Worm (Caenorhabditis elegans) whole organism, mixed stage, embryonic: ENCODE measurements around the gene btb-11.
"Not testable (repeated sequence)": the region's sequence is repeated elsewhere in the genome, so short reads cannot be mapped to it uniquely, and the experiment has no call there.

Experiments used
- M03D4.4 ChIP-seq: sonication (generic microtip); optimal IDR thresholded peaks from 2 replicates; lab custom pipeline; 2017; ENCODE audit warnings: mild to moderate bottlenecking, missing genetic modification characterization, missing compliant biosample characterization
- bed-3 ChIP-seq: fragments of 200-800 bp; sonication (Bioruptor generic); optimal IDR thresholded peaks from 3 replicates; lab custom pipeline; 2018; ENCODE audit warnings: mild to moderate bottlenecking, missing genetic modification characterization, moderate library complexity, missing compliant biosample characterization
- blmp-1 ChIP-seq: fragments of 150-350 bp; optimal IDR thresholded peaks from 2 replicates; lab custom pipeline; 2014; ENCODE audit warnings: missing biosample characterization, missing genetic modification characterization
- ceh-39 ChIP-seq: fragments of 150-350 bp; optimal IDR thresholded peaks from 2 replicates; lab custom pipeline; 2014; ENCODE audit warnings: missing biosample characterization, missing genetic modification characterization
- ceh-83 ChIP-seq: fragments of 200-800 bp; sonication (Bioruptor generic); optimal IDR thresholded peaks from 2 replicates; lab custom pipeline; 2018; ENCODE audit warnings: mild to moderate bottlenecking, missing genetic modification characterization, missing compliant biosample characterization
- cnd-1 ChIP-seq: fragments of 200-800 bp; sonication (Bioruptor generic); optimal IDR thresholded peaks from 2 replicates; lab custom pipeline; 2018; ENCODE audit warnings: mild to moderate bottlenecking, missing genetic modification characterization, missing compliant biosample characterization
- elt-1 ChIP-seq: sonication (generic microtip); optimal IDR thresholded peaks from 2 replicates; lab custom pipeline; 2017; ENCODE audit warnings: missing genetic modification characterization, mild to moderate bottlenecking, missing compliant biosample characterization, antibody characterized with exemption, moderate library complexity, borderline replicate concordance; ENCODE audit not compliant: insufficient read depth
- elt-3 ChIP-seq: fragments of 150-350 bp; optimal IDR thresholded peaks from 2 replicates; lab custom pipeline; 2014; ENCODE audit warnings: missing biosample characterization, missing genetic modification characterization
- ham-2 ChIP-seq: fragments of 200-800 bp; sonication (Bioruptor generic); optimal IDR thresholded peaks from 2 replicates; lab custom pipeline; 2018; ENCODE audit warnings: mild to moderate bottlenecking, missing genetic modification characterization, missing compliant biosample characterization
- hlh-1 ChIP-seq: fragments of 150-350 bp; optimal IDR thresholded peaks from 2 replicates; lab custom pipeline; 2014; ENCODE audit warnings: missing biosample characterization, missing genetic modification reagents, missing genetic modification characterization
- lin-32 ChIP-seq: fragments of 200-800 bp; sonication (Bioruptor generic); optimal IDR thresholded peaks from 2 replicates; lab custom pipeline; 2018; ENCODE audit warnings: mild to moderate bottlenecking, missing genetic modification characterization, missing compliant biosample characterization
- lsy-2 ChIP-seq: fragments of 150-350 bp; optimal IDR thresholded peaks from 2 replicates; lab custom pipeline; 2014; ENCODE audit warnings: missing biosample characterization, missing genetic modification characterization
- mep-1 ChIP-seq: fragments of 150-350 bp; optimal IDR thresholded peaks from 2 replicates; lab custom pipeline; 2017; ENCODE audit warnings: missing biosample characterization, missing genetic modification reagents, missing genetic modification characterization, inconsistent platforms
- mls-2 ChIP-seq: sonication (generic microtip); optimal IDR thresholded peaks from 2 replicates; lab custom pipeline; 2016; ENCODE audit warnings: mild to moderate bottlenecking, missing genetic modification characterization, moderate library complexity, missing compliant biosample characterization
- nhr-12 ChIP-seq: fragments of 150-350 bp; optimal IDR thresholded peaks from 2 replicates; lab custom pipeline; 2014; ENCODE audit warnings: missing biosample characterization, missing genetic modification characterization
- nhr-237 ChIP-seq: fragments of 150-350 bp; optimal IDR thresholded peaks from 2 replicates; lab custom pipeline; 2014; ENCODE audit warnings: missing biosample characterization, missing genetic modification characterization
- nhr-28 ChIP-seq: fragments of 150-350 bp; optimal IDR thresholded peaks from 2 replicates; lab custom pipeline; 2014; ENCODE audit warnings: missing biosample characterization, missing genetic modification characterization
- nhr-76 ChIP-seq: sonication (generic microtip); optimal IDR thresholded peaks from 2 replicates; lab custom pipeline; 2017; ENCODE audit warnings: missing biosample characterization, missing genetic modification characterization
- pha-4 ChIP-seq: fragments of 150-350 bp; optimal IDR thresholded peaks from 2 replicates; lab custom pipeline; 2018; ENCODE audit warnings: missing biosample characterization, missing genetic modification reagents, missing genetic modification characterization
- snpc-4 ChIP-seq: fragments of 150-350 bp; optimal IDR thresholded peaks from 2 replicates; lab custom pipeline; 2014; ENCODE audit warnings: missing biosample characterization, missing genetic modification characterization
- sptf-1 ChIP-seq: sonication (generic microtip); optimal IDR thresholded peaks from 2 replicates; lab custom pipeline; 2017; ENCODE audit warnings: mild to moderate bottlenecking, missing genetic modification characterization, moderate library complexity, missing compliant biosample characterization
- tbx-8 ChIP-seq: fragments of 200-800 bp; sonication (Bioruptor generic); optimal IDR thresholded peaks from 2 replicates; lab custom pipeline; 2018; ENCODE audit warnings: mild to moderate bottlenecking, missing genetic modification characterization, moderate library complexity, missing compliant biosample characterization
- unc-62 ChIP-seq: fragments of 150-350 bp; optimal IDR thresholded peaks from 2 replicates; lab custom pipeline; 2014; ENCODE audit warnings: missing biosample characterization, missing genetic modification reagents, missing genetic modification characterization
- zip-8 ChIP-seq: fragments of 150-350 bp; optimal IDR thresholded peaks from 2 replicates; lab custom pipeline; 2014; ENCODE audit warnings: missing biosample characterization, missing genetic modification characterization
- ztf-11 ChIP-seq: fragments of 150-350 bp; optimal IDR thresholded peaks from 2 replicates; lab custom pipeline; 2014; ENCODE audit warnings: missing biosample characterization, missing genetic modification characterization

Gene btb-11

DNA sequence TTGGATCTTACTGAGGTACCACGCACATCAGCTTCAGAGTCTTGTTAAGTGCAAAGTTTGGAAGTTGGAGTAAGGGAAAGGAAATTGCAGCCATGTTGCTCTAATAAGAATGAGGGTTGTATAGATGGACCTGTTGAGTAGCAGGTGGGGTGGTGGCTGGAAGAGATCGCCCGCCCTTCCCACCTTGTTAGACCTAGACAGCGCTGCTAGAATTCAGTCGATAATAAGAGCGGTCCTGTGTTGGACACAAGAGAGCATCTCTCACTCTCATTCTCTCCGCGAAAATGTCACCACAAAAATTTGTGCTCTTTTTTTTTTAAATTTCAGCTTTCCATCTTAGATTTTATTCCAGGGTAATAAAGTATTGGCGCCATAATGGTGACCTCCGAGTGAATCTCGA, 23.2 kb downstream of the btb-11 start, which contains the start of the genes fbxb-30 and F45D11.5:
Gene fbxb-30 (minus strand): TSS at position 101 of the 400 bp plus-strand sequence.
Gene F45D11.5 (plus strand): TSS at position 352 of the 400 bp plus-strand sequence.
- TF ChIP-seq elt-1 (tag; lab: Kevin White, UChicago) = no peak
- TF ChIP-seq mls-2 (tag; lab: Kevin White, UChicago) = no peak
- no peak for TF ChIP-seq pha-4 (tag; lab: Kevin White, UChicago)
- TF ChIP-seq blmp-1 (tag; lab: Kevin White, UChicago) = no peak

DNA sequence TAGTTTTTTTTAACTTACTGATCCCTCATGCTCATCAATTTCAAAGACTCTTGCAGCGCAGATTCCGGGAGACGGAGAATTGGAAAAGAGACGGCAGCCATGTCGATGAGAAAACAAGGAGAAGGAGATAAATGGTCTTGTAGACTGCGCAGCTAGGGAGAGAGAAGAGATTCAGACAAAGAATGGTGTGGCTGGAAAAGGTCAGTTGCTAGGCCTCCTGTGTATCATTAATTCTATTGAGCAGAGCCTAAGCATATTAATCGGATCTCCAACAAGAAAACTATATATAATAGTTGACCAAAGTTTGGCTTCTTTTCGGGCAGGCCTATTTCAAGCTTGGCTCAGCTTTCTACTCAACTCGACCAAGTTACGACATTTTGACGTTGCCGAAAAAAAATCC, 25.1 kb downstream of the btb-11 start, which contains the start of gene fbxb-29:
Gene fbxb-29 (minus strand): TSS at position 101 of the 400 bp plus-strand sequence.
- TF ChIP-seq sptf-1 (tag; lab: Kevin White, UChicago) (no peak), lsy-2 (tag; lab: Kevin White, UChicago) (no peak), cnd-1 (tag; lab: Kevin White, UChicago) (no peak), lin-32 (GFP tag; lab: Kevin White, UChicago) (no peak)

DNA sequence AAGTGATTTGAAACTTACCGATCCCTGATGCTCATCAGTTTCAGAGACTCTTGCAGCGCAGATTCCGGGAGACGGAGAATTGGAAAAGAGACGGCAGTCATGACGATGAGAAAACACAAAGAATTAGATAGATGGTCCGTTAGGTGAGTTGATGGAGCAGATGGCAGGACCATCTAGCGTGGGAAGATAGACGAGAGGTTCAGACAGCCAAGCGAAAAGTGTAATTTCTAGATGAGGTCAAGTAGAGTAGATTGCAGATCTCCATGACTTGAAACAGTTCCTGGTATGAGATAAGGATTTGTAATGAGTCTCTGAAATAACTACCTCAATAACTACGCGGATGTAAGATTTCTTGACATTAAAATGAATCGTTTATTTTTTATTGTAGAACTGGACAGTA, 28.5 kb downstream of the btb-11 start, which contains the start of gene F45D11.11:
Gene F45D11.11 (minus strand): TSS at position 101 of the 400 bp plus-strand sequence.
- TF ChIP-seq M03D4.4, blmp-1, cnd-1 (tag; lab: Kevin White, UChicago): not testable (repeated sequence)
- TF ChIP-seq, all 35 proteins: peak for 0; not testable (repeated sequence) for 35

DNA sequence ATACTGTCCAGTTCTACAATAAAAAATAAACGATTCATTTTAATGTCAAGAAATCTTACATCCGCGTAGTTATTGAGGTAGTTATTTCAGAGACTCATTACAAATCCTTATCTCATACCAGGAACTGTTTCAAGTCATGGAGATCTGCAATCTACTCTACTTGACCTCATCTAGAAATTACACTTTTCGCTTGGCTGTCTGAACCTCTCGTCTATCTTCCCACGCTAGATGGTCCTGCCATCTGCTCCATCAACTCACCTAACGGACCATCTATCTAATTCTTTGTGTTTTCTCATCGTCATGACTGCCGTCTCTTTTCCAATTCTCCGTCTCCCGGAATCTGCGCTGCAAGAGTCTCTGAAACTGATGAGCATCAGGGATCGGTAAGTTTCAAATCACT, 30.4 kb downstream of the btb-11 start, which contains the start of gene F45D11.7:
Gene F45D11.7 (plus strand): TSS at position 301 of the 400 bp plus-strand sequence.
- TF ChIP-seq nhr-76 (tag; lab: Kevin White, UChicago); snpc-4; unc-62 (GFP tag; lab: Kevin White, UChicago): not testable (repeated sequence)
- TF ChIP-seq, all 35 proteins: peak for 0; not testable (repeated sequence) for 35

DNA sequence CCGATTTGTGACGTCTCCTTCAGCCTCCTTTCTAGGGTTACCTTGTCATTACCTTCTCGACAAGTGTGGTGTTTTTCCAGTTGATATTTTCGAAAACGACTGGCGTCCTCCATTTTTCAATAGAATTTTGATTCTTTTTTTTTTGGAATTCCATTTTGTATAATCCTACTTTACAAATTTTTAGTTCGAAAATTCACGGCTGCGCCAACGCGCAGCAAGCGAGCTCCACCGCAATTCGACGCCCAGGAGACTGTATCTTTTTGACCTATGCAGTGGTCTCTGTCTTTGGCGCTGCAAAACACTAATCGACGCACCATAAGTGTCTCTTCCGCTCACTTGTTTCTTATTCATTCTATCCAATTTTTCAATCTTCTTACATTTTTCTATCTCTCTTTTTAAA, 33.3 kb downstream of the btb-11 start, which contains the start of gene fbxc-42:
Gene fbxc-42 (plus strand): TSS at position 301 of the 400 bp plus-strand sequence.
- TF ChIP-seq ceh-83 (GFP tag; lab: Kevin White, UChicago) = no peak
- TF ChIP-seq bed-3 (GFP tag; lab: Kevin White, UChicago) = no peak
- no peak for TF ChIP-seq nhr-237 (tag; lab: Kevin White, UChicago)
- no peak for TF ChIP-seq hlh-1 (tag; lab: Kevin White, UChicago)
- no peak for TF ChIP-seq unc-62 (GFP tag; lab: Kevin White, UChicago)
- no peak for TF ChIP-seq nhr-12 (tag; lab: Kevin White, UChicago)

DNA sequence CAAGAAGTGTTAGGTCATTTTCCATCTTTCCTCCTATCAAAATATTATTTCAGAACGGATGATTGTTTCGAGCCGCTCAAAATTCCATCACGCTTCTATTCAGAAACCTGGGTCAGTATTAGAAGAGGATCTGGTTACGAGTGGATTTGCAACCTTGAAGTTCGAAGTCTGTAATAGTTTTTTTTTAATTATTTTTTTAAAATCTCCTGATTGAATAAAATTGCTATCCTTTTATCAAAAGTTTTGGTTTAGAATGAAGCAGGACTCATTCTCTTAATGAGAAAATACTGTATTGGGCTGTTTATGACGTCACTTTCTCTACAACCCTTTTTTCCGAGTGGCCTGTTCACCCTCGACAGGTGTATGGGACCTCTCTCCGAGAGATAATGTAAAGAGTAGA, 36.1 kb downstream of the btb-11 start, which contains the start of gene fbxc-39:
Gene fbxc-39 (plus strand): TSS at position 301 of the 400 bp plus-strand sequence.
- TF ChIP-seq nhr-76 (tag; lab: Kevin White, UChicago) (no peak), sptf-1 (tag; lab: Kevin White, UChicago) (no peak), ham-2 (no peak), mep-1 (tag; lab: Kevin White, UChicago) (no peak), hlh-1 (tag; lab: Kevin White, UChicago) (peak; percentile 22)

ce11 chrII:985703-986102, 38.9 kb downstream of the btb-11 start, which contains the start of gene fbxc-40:
Gene fbxc-40, plus strand, starts transcription at chrII:986003.
- TF ChIP-seq bed-3 (GFP tag; lab: Kevin White, UChicago); lsy-2 (tag; lab: Kevin White, UChicago); tbx-8 (GFP tag; lab: Kevin White, UChicago): not testable (repeated sequence)

DNA sequence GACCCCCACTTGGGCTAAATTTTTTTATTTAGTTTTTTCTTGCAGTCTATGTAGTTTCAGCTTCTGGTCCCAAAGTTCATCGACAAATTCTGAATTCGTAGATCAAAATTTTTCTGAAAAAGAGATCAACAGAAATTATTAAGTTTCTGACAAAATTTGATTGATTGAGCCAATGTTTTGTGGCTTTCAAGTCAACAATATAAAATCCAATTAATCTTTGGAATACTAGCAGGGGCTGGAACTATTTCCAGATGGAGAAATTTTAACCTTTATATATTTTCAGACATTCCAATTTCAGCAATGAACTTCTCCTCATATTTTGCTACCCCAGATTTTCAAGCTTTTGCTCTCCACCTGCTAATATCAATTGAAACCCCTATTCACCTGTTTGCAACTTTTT, 41.7 kb downstream of the btb-11 start, which contains the start of gene srh-274:
Gene srh-274 (plus strand): TSS at position 301 of the 400 bp plus-strand sequence.
- no peak for TF ChIP-seq nhr-76 (tag; lab: Kevin White, UChicago)
- TF ChIP-seq bed-3 (GFP tag; lab: Kevin White, UChicago) = no peak
- no peak for TF ChIP-seq nhr-12 (tag; lab: Kevin White, UChicago)
- no peak for TF ChIP-seq M03D4.4 (tag; lab: Kevin White, UChicago)
- no peak for TF ChIP-seq ham-2
- no peak for TF ChIP-seq elt-3 (tag; lab: Kevin White, UChicago)
- TF ChIP-seq zip-8 (tag; lab: Kevin White, UChicago) = no peak
- TF ChIP-seq ceh-39 (tag; lab: Kevin White, UChicago) = no peak
- TF ChIP-seq lsy-2 (tag; lab: Kevin White, UChicago) = no peak
- no peak for TF ChIP-seq ztf-11
- TF ChIP-seq nhr-28 (tag; lab: Kevin White, UChicago) = no peak
- TF ChIP-seq sptf-1 (tag; lab: Kevin White, UChicago) = no peak
- no peak for TF ChIP-seq mep-1 (tag; lab: Kevin White, UChicago)
- TF ChIP-seq unc-62 (GFP tag; lab: Kevin White, UChicago) = no peak
